Worm (Caenorhabditis elegans) whole organism, L3 larva: ENCODE results near the gene frg-1.

Experiments used
- R02D3.7 ChIP-seq: fragments of 150-350 bp; optimal IDR thresholded peaks from 2 replicates; lab custom pipeline; 2014; ENCODE audit warnings: missing biosample characterization, missing genetic modification characterization
- ceh-28 ChIP-seq: fragments of 150-350 bp; optimal IDR thresholded peaks from 2 replicates; lab custom pipeline; 2014; ENCODE audit warnings: missing biosample characterization, missing genetic modification reagents, missing genetic modification characterization
- daf-12 ChIP-seq: fragments of 150-350 bp; optimal IDR thresholded peaks from 2 replicates; lab custom pipeline; 2014; ENCODE audit warnings: missing biosample characterization, missing genetic modification reagents, missing genetic modification characterization

- TF ChIP-seq daf-12 (tag; lab: Kevin White, UChicago), result no peak
- TF ChIP-seq R02D3.7 (tag; lab: Kevin White, UChicago), result no peak
- TF ChIP-seq ceh-28 (tag; lab: Kevin White, UChicago), result no peak
Observed at ce11 chrIII:12980770-12981169, 1.8 kb downstream of the frg-1 start, which contains the start of gene ZK1010.4.
